Worm (Caenorhabditis elegans) whole organism, L2 larva: Measurements from ENCODE around the gene F23A7.8.

Experiments
- C34F6.9 ChIP-seq: fragments of 150-350 bp; optimal IDR thresholded peaks from 2 replicates; lab custom pipeline; 2014; ENCODE audit warnings: missing biosample characterization, missing genetic modification characterization
- F13H6.1 ChIP-seq: sonication (generic microtip); optimal IDR thresholded peaks from 2 replicates; lab custom pipeline; 2016; ENCODE audit warnings: missing genetic modification characterization, missing compliant biosample characterization
- R02D3.7 ChIP-seq: fragments of 150-350 bp; optimal IDR thresholded peaks from 2 replicates; lab custom pipeline; 2014; ENCODE audit warnings: missing biosample characterization, missing genetic modification characterization
- alr-1 ChIP-seq: fragments of 150-350 bp; optimal IDR thresholded peaks from 2 replicates; lab custom pipeline; 2014; ENCODE audit warnings: missing biosample characterization, missing genetic modification characterization
- ama-1 ChIP-seq: fragments of 150-350 bp; optimal IDR thresholded peaks from 2 replicates; lab custom pipeline; 2018; ENCODE audit warnings: inconsistent platforms
- blmp-1 ChIP-seq: sonication (generic microtip); optimal IDR thresholded peaks from 2 replicates; lab custom pipeline; 2017; ENCODE audit warnings: missing genetic modification characterization, mild to moderate bottlenecking, missing compliant biosample characterization, antibody characterized with exemption, moderate library complexity; ENCODE audit not compliant: insufficient read depth
- crh-2 ChIP-seq: sonication (generic microtip); optimal IDR thresholded peaks from 2 replicates; lab custom pipeline; 2017; ENCODE audit warnings: missing biosample characterization, missing genetic modification characterization
- egl-27 ChIP-seq: sonication (generic microtip); optimal IDR thresholded peaks from 3 replicates; lab custom pipeline; 2017; ENCODE audit warnings: missing biosample characterization, missing genetic modification reagents, missing genetic modification characterization
- fos-1 ChIP-seq: fragments of 150-350 bp; optimal IDR thresholded peaks from 2 replicates; lab custom pipeline; 2014; ENCODE audit warnings: missing biosample characterization, missing genetic modification characterization
- gmeb-1 ChIP-seq: fragments of 150-350 bp; optimal IDR thresholded peaks from 2 replicates; lab custom pipeline; 2014; ENCODE audit warnings: missing biosample characterization, missing genetic modification characterization
- lin-11 ChIP-seq: fragments of 150-350 bp; sonication (generic microtip); optimal IDR thresholded peaks from 2 replicates; lab custom pipeline; 2014; ENCODE audit warnings: missing biosample characterization, missing genetic modification characterization, inconsistent platforms, mixed read lengths
- lin-13 ChIP-seq: fragments of 150-350 bp; optimal IDR thresholded peaks from 2 replicates; lab custom pipeline; 2014; ENCODE audit warnings: missing biosample characterization, missing genetic modification reagents, missing genetic modification characterization
- lsy-2 ChIP-seq, 2 experiments: fragments of 150-350 bp in 1 of 2; sonication (generic microtip) in 1 of 2; optimal IDR thresholded peaks; 2 replicates each; lab custom pipeline; 2014 to 2017; ENCODE audit warnings: missing biosample characterization in 2 of 2, missing genetic modification characterization in 2 of 2
- mdl-1 ChIP-seq, 2 experiments: fragments of 150-350 bp in 1 of 2; sonication (generic microtip) in 1 of 2; optimal IDR thresholded peaks; 2 replicates each; lab custom pipeline; 2017; ENCODE audit warnings: missing biosample characterization in 2 of 2, missing genetic modification characterization in 2 of 2
- nhr-10 ChIP-seq: sonication (generic microtip); optimal IDR thresholded peaks from 2 replicates; lab custom pipeline; 2017; ENCODE audit warnings: missing biosample characterization, missing genetic modification characterization
- nhr-11 ChIP-seq: fragments of 150-350 bp; optimal IDR thresholded peaks from 2 replicates; lab custom pipeline; 2014; ENCODE audit warnings: missing biosample characterization, missing genetic modification characterization
- nhr-129 ChIP-seq: fragments of 150-350 bp; optimal IDR thresholded peaks from 2 replicates; lab custom pipeline; 2014; ENCODE audit warnings: missing biosample characterization, missing genetic modification characterization
- nhr-21 ChIP-seq: fragments of 150-350 bp; optimal IDR thresholded peaks from 2 replicates; lab custom pipeline; 2014; ENCODE audit warnings: missing biosample characterization, missing genetic modification characterization
- nhr-23 ChIP-seq: fragments of 150-350 bp; optimal IDR thresholded peaks from 2 replicates; lab custom pipeline; 2014; ENCODE audit warnings: missing biosample characterization, missing genetic modification reagents, missing genetic modification characterization
- nhr-6 ChIP-seq: fragments of 150-350 bp; optimal IDR thresholded peaks from 2 replicates; lab custom pipeline; 2014; ENCODE audit warnings: missing biosample characterization, missing genetic modification characterization
- nhr-77 ChIP-seq: fragments of 150-350 bp; optimal IDR thresholded peaks from 2 replicates; lab custom pipeline; 2014; ENCODE audit warnings: missing biosample characterization, missing genetic modification characterization
- peb-1 ChIP-seq: fragments of 150-350 bp; optimal IDR thresholded peaks from 2 replicates; lab custom pipeline; 2014; ENCODE audit warnings: missing biosample characterization, missing genetic modification characterization
- sem-4 ChIP-seq: fragments of 150-350 bp; optimal IDR thresholded peaks from 2 replicates; lab custom pipeline; 2014; ENCODE audit warnings: missing biosample characterization, missing genetic modification reagents, missing genetic modification characterization
- skn-1 ChIP-seq: sonication (generic microtip); optimal IDR thresholded peaks from 2 replicates; lab custom pipeline; 2017; ENCODE audit warnings: missing biosample characterization, missing genetic modification characterization
- sma-3 ChIP-seq: sonication (generic microtip); optimal IDR thresholded peaks from 2 replicates; lab custom pipeline; 2016; ENCODE audit warnings: missing genetic modification reagents, missing genetic modification characterization, missing compliant biosample characterization
- sma-9 ChIP-seq, 2 experiments: fragments of 150-350 bp in 1 of 2; sonication (generic microtip) in 1 of 2; optimal IDR thresholded peaks; 2 replicates each; lab custom pipeline; 2014 to 2016; ENCODE audit warnings: missing genetic modification characterization in 2 of 2, mild to moderate bottlenecking in 1 of 2, missing biosample characterization in 1 of 2, missing compliant biosample characterization in 1 of 2, missing genetic modification reagents in 1 of 2, moderate library complexity in 1 of 2
- snpc-4 ChIP-seq: fragments of 150-350 bp; optimal IDR thresholded peaks from 2 replicates; lab custom pipeline; 2014; ENCODE audit warnings: missing biosample characterization, missing genetic modification characterization
- unc-39 ChIP-seq: fragments of 150-350 bp; optimal IDR thresholded peaks from 2 replicates; lab custom pipeline; 2014; ENCODE audit warnings: missing biosample characterization, missing genetic modification characterization
- unc-55 ChIP-seq: fragments of 150-350 bp; sonication (generic microtip); optimal IDR thresholded peaks from 3 replicates; lab custom pipeline; 2014; ENCODE audit warnings: missing biosample characterization, missing genetic modification reagents, missing genetic modification characterization
- unc-62 ChIP-seq: fragments of 150-350 bp; optimal IDR thresholded peaks from 2 replicates; lab custom pipeline; 2014; ENCODE audit warnings: missing biosample characterization, missing genetic modification reagents, missing genetic modification characterization
- zag-1 ChIP-seq: fragments of 150-350 bp; optimal IDR thresholded peaks from 2 replicates; lab custom pipeline; 2014; ENCODE audit warnings: missing biosample characterization, missing genetic modification characterization
- ztf-1 ChIP-seq: fragments of 200-800 bp; sonication (Bioruptor generic); conservative IDR thresholded peaks from 2 replicates; pipeline ENCODE4 v1.3.6; 2022; ENCODE audit warnings: missing genetic modification characterization, missing compliant biosample characterization
- ztf-11 ChIP-seq: sonication (generic microtip); optimal IDR thresholded peaks from 2 replicates; lab custom pipeline; 2017; ENCODE audit warnings: missing biosample characterization, missing genetic modification characterization
- ztf-4 ChIP-seq: fragments of 150-350 bp; optimal IDR thresholded peaks from 2 replicates; lab custom pipeline; 2014; ENCODE audit warnings: missing biosample characterization, missing genetic modification characterization

Gene F23A7.8

DNA sequence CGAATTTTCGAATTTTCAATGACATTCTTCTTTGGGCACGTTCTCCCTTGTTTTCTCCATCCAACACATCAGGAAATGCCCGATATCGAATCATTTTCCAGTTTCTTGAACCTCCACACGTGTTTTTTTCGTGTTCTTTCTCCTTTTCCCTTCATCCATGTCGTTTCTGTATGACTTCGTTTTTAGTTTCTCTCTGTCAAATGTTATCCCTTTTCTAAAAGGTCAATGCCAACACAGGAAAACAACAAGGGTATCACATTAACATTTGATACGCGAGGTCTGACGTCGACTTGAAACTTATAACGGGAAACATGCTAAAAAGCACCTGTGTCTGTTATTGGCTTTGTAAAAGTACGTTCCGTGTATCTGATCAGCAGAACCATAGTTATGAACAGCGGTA is 40.3 kb upstream of the F23A7.8 start:
- TF ChIP-seq ztf-4 (tag; lab: Kevin White, UChicago) (no peak), sma-9 (GFP tag; optimal IDR thresholded peaks at IDR 0.05; lab: Kevin White, UChicago) (peak; percentile 41), sma-9 (tag; optimal IDR thresholded peaks at IDR 0.05; lab: Kevin White, UChicago) (no peak)

DNA sequence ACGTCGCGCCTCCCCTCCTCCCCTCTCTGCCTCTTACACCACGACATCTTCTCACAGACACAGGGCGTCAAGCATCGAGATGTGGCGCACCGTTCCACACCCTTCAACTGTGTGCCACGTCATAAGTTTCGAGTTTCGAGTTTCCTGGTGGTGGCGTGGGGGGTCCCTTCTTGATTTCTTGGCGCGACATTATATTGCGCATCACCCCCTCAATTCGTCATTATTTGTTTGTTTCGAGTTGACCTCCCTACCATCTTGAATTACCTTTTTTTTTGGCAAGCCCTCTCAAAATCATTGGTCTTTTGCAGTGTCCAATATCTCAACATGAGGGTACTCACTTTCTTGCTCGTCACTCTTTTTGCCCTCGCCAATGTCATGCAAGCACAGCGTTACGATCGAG is 29.1 kb upstream of the F23A7.8 start, which contains the start of gene nlp-67:
TSS of gene nlp-67 (plus strand) at position 301 of the 400 bp plus-strand sequence.
- TF ChIP-seq ztf-1 (GFP tag; lab: Robert Waterston, UW) (no peak), nhr-10 (tag; lab: Kevin White, UChicago) (no peak)

ce11 chrX:16189227-16189906 is 23.8 kb upstream of the F23A7.8 start, which contains the start of gene slc-25A21:
TSS of gene slc-25A21 (plus strand) at chrX:16189856.
- TF ChIP-seq sma-9 (GFP tag; optimal IDR thresholded peaks at IDR 0.05; lab: Kevin White, UChicago) (peak; percentile 25), sma-9 (tag; optimal IDR thresholded peaks at IDR 0.05; lab: Kevin White, UChicago) (no peak), alr-1 (no peak)

DNA sequence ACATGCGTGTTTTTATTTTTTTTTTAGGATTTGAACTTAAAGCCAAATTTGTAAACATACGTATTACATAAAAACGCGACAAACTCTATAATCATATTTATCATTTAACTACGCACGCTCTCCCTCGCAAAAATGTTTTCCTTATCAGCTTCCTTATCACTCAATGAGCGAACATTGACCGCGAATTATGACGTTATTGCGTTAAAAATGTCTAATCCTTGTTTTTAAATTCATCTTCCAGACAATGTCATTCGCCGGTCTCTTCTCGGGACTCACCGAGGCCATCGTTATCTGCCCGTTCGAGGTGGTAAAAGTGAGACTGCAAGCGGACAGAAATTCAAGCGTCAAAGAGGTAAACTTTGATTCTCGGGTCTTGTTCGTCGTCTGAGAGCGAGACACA is 20.6 kb upstream of the F23A7.8 start:
- TF ChIP-seq unc-55 (no peak), fos-1 (tag; lab: Kevin White, UChicago) (peak; percentile 94), lsy-2 (tag; optimal IDR thresholded peaks at IDR 0.05; lab: Kevin White, UChicago) (peak in 1 of 2 experiments; percentile 30), sma-9 (GFP tag; optimal IDR thresholded peaks at IDR 0.05; lab: Kevin White, UChicago) (peak; percentile 97), sma-9 (tag; optimal IDR thresholded peaks at IDR 0.05; lab: Kevin White, UChicago) (no peak), nhr-21 (tag; lab: Kevin White, UChicago) (peak; percentile 64), mdl-1 (tag; optimal IDR thresholded peaks at IDR 0.05; lab: Kevin White, UChicago) (peak in 1 of 2 experiments; percentile 58), egl-27 (tag; lab: Kevin White, UChicago) (peak; percentile 57), nhr-6 (tag; lab: Kevin White, UChicago) (no peak), skn-1 (tag; lab: Kevin White, UChicago) (peak; percentile 10), blmp-1 (tag; lab: Kevin White, UChicago) (no peak), crh-2 (tag; lab: Kevin White, UChicago) (peak; percentile 81), sma-3 (GFP tag; lab: Kevin White, UChicago) (peak; percentile 75), nhr-129 (peak; percentile 24), unc-62 (GFP tag; lab: Kevin White, UChicago) (no peak), nhr-77 (tag; lab: Kevin White, UChicago) (no peak), F13H6.1 (peak; percentile 79)

ce11 chrX:16199200-16199764 is 13.9 kb upstream of the F23A7.8 start, which contains the start of gene R11.3:
TSS of gene R11.3 (minus strand) at chrX:16199250.
- TF ChIP-seq unc-55: no peak
- no peak for TF ChIP-seq ama-1 (lab: Kevin White, UChicago)
- TF ChIP-seq sma-3 (GFP tag; lab: Kevin White, UChicago): no peak
- TF ChIP-seq ztf-11 (tag; lab: Kevin White, UChicago): no peak
- TF ChIP-seq C34F6.9 (tag; lab: Kevin White, UChicago): no peak
- no peak for TF ChIP-seq nhr-6 (tag; lab: Kevin White, UChicago)
- TF ChIP-seq nhr-11 (tag; lab: Kevin White, UChicago): no peak
- no peak for TF ChIP-seq lin-13 (GFP tag; lab: Kevin White, UChicago)
- TF ChIP-seq nhr-77 (tag; lab: Kevin White, UChicago): no peak
- TF ChIP-seq ztf-1 (GFP tag; lab: Robert Waterston, UW): no peak
- no peak for TF ChIP-seq nhr-21 (tag; lab: Kevin White, UChicago)
- TF ChIP-seq gmeb-1 (tag; lab: Kevin White, UChicago): no peak
- no peak for TF ChIP-seq peb-1
- TF ChIP-seq R02D3.7 (tag; lab: Kevin White, UChicago): no peak

DNA sequence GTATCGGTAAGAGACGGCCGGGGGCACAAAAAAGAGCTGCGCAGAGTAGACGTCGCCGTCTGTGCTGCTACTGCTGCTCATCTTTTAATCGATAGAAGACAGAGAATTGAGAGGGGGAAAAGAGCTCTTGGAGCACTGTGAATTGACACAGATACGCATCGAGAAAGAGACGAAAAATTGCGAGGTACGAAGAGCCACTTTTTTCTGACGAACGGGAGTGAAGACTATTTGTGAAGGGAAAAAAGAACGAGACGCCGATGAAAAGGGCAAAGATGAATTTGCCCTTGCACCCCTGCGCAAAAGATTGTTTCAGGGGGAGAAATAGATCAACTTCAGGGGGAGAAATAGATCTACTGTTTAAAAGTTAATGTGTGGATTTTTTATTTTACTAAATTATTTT is 10.9 kb upstream of the F23A7.8 start:
- no peak for TF ChIP-seq nhr-23 (tag; lab: Kevin White, UChicago)
- peak; percentile 65 for TF ChIP-seq crh-2 (tag; lab: Kevin White, UChicago)
- peak; percentile 55 to 63 for TF ChIP-seq lsy-2 (tag; optimal IDR thresholded peaks at IDR 0.05; lab: Kevin White, UChicago)
- TF ChIP-seq C34F6.9 (tag; lab: Kevin White, UChicago): peak; percentile 51
- TF ChIP-seq sem-4: peak; percentile 17
- TF ChIP-seq unc-39 (tag; lab: Kevin White, UChicago): no peak
- TF ChIP-seq snpc-4 (tag; lab: Kevin White, UChicago): peak; percentile 39
- peak; percentile 65 for TF ChIP-seq lin-11 (tag; lab: Kevin White, UChicago)
- TF ChIP-seq nhr-129: peak; percentile 77
- TF ChIP-seq ama-1 (lab: Kevin White, UChicago): no peak
- TF ChIP-seq nhr-21 (tag; lab: Kevin White, UChicago): peak; percentile 28
- peak; percentile 17 for TF ChIP-seq fos-1 (tag; lab: Kevin White, UChicago)
- no peak for TF ChIP-seq unc-62 (GFP tag; lab: Kevin White, UChicago)
- TF ChIP-seq zag-1 (tag; lab: Kevin White, UChicago): no peak
- TF ChIP-seq F13H6.1: peak; percentile 23
